Worm (Caenorhabditis elegans): ENCODE data around the gene T21D9.2.

The T21D9.2 gene

DNA sequence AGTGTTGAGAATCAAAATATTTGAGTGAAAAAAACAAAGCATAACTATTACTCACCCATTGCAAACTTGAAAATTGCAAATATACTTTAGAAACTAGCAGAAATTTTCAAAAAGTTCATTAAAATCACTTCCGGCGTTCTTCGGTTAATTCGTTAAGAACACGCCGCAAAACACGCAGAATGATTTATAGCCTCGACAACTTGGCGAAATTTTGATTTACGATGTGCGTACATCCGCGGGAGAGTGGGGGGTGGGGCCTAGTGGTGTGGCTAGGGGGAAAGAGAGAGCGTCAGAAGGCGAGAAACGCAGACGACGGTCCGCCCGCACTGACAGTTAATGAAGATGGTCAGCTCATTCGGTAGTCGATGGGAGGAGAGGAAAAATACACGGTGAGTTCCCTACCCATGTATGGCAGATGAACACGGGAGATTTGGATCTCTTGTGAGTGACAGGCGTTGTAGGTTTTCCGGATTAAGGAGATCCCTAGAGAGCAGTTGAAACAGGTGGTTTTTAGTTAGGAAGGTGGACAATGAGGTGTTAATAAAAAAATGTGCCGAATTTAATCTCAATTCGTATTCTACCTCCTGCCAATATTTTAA lies 50.5 kb downstream of the T21D9.2 start, which contains the start of gene igcm-4:
TSS of gene igcm-4 (minus strand) at position 237 of the 599 bp plus-strand sequence.
- TF ChIP-seq ceh-83 (GFP tag; optimal IDR thresholded peaks at IDR 0.05): no peak
- TF ChIP-seq lsy-2 (tag; optimal IDR thresholded peaks at IDR 0.05): no peak
- TF ChIP-seq M03D4.4 (tag; optimal IDR thresholded peaks at IDR 0.05): no peak
- no peak for TF ChIP-seq sem-2 (GFP tag; optimal IDR thresholded peaks at IDR 0.05)
- TF ChIP-seq elt-1 (tag; optimal IDR thresholded peaks at IDR 0.05; ENCODE audit: borderline replicate concordance, insufficient read depth): no peak
- TF ChIP-seq lin-13 (tag; optimal IDR thresholded peaks at IDR 0.05): peak; percentile 11
- TF ChIP-seq mab-5 (tag; optimal IDR thresholded peaks at IDR 0.05): peak; percentile 82
- TF ChIP-seq nhr-237 (tag; optimal IDR thresholded peaks at IDR 0.05): no peak
- TF ChIP-seq unc-120 (tag; optimal IDR thresholded peaks at IDR 0.05; ENCODE audit: poor library complexity, severe bottlenecking): no peak
- no peak for TF ChIP-seq elt-3 (tag; optimal IDR thresholded peaks at IDR 0.05)
- TF ChIP-seq ceh-39 (tag; optimal IDR thresholded peaks at IDR 0.05): no peak
- TF ChIP-seq nhr-76 (tag; optimal IDR thresholded peaks at IDR 0.05): no peak
- TF ChIP-seq snpc-4 (tag; optimal IDR thresholded peaks at IDR 0.05): no peak
- peak; percentile 99 for TF ChIP-seq unc-62 (GFP tag; optimal IDR thresholded peaks at IDR 0.05)
- no peak for TF ChIP-seq ztf-11 (tag; optimal IDR thresholded peaks at IDR 0.05)
- peak; percentile 54 for TF ChIP-seq cnd-1 (tag; optimal IDR thresholded peaks at IDR 0.05)
- peak; percentile 81 for TF ChIP-seq nhr-2 (tag; optimal IDR thresholded peaks at IDR 0.05)
- no peak for TF ChIP-seq ceh-43 (GFP tag; optimal IDR thresholded peaks at IDR 0.05)
- TF ChIP-seq nhr-12 (tag; optimal IDR thresholded peaks at IDR 0.05): no peak
- TF ChIP-seq blmp-1 (tag; optimal IDR thresholded peaks at IDR 0.05): no peak
- TF ChIP-seq unc-39 (tag; optimal IDR thresholded peaks at IDR 0.05): no peak
- no peak for TF ChIP-seq nhr-28 (tag; optimal IDR thresholded peaks at IDR 0.05)
- peak; percentile 39 for TF ChIP-seq sptf-1 (tag; optimal IDR thresholded peaks at IDR 0.05)
- TF ChIP-seq bed-3 (GFP tag; optimal IDR thresholded peaks at IDR 0.05): no peak
- TF ChIP-seq mls-2 (tag; optimal IDR thresholded peaks at IDR 0.05): peak; percentile 37
- no peak for TF ChIP-seq zip-8 (tag; optimal IDR thresholded peaks at IDR 0.05)
- TF ChIP-seq ces-1 (GFP tag; optimal IDR thresholded peaks at IDR 0.05): peak; percentile 12
- no peak for TF ChIP-seq tbx-8 (GFP tag; optimal IDR thresholded peaks at IDR 0.05)
- TF ChIP-seq ham-2 (GFP tag; optimal IDR thresholded peaks at IDR 0.05): peak; percentile 37
- TF ChIP-seq mep-1 (tag; optimal IDR thresholded peaks at IDR 0.05): no peak
- TF ChIP-seq hlh-1 (tag; optimal IDR thresholded peaks at IDR 0.05): peak; percentile 1
- TF ChIP-seq lin-32 (GFP tag; optimal IDR thresholded peaks at IDR 0.05): peak; percentile 20
- no peak for TF ChIP-seq pha-4 (tag; optimal IDR thresholded peaks at IDR 0.05)
- no peak for TF ChIP-seq drap-1 (GFP tag; optimal IDR thresholded peaks at IDR 0.05)
- TF ChIP-seq flh-1 (GFP tag; optimal IDR thresholded peaks at IDR 0.05): no peak

Data from whole organism, mixed stage, embryonic.